Worm (Caenorhabditis elegans) whole organism, late embryonic: Measurements from ENCODE around the gene srbc-16.

Experiments
- Y22D7AL.16 ChIP-seq: sonication (generic microtip); optimal IDR thresholded peaks from 2 replicates; lab custom pipeline; 2016; ENCODE audit warnings: missing genetic modification characterization, missing compliant biosample characterization
- ceh-19 ChIP-seq: fragments of 200-800 bp; sonication (Bioruptor generic); optimal IDR thresholded peaks from 2 replicates; lab custom pipeline; 2018; ENCODE audit warnings: mild to moderate bottlenecking, missing genetic modification characterization, missing compliant biosample characterization
- nfya-1 ChIP-seq: sonication (generic microtip); optimal IDR thresholded peaks from 2 replicates; lab custom pipeline; 2017; ENCODE audit warnings: missing genetic modification characterization, mild to moderate bottlenecking, missing compliant biosample characterization, antibody characterized with exemption, moderate library complexity
- sox-2 ChIP-seq: fragments of 200-800 bp; sonication (Bioruptor generic); IDR thresholded peaks from 2 replicates; pipeline ENCODE4 v1.3.6; 2022; ENCODE audit warnings: missing genetic modification reagents, missing genetic modification characterization, missing compliant biosample characterization
- tbx-2 ChIP-seq: sonication (generic microtip); optimal IDR thresholded peaks from 2 replicates; lab custom pipeline; 2016; ENCODE audit warnings: missing genetic modification characterization, missing compliant biosample characterization
- tbx-7 ChIP-seq: sonication (generic microtip); optimal IDR thresholded peaks from 2 replicates; lab custom pipeline; 2016; ENCODE audit warnings: missing genotype, missing genetic modification characterization, missing compliant biosample characterization
- unc-3 ChIP-seq, 2 experiments: fragments of 200-800 bp in 1 of 2; sonication (Bioruptor generic) in 1 of 2; sonication (generic microtip) in 1 of 2; conservative IDR thresholded peaks in 1 of 2; optimal IDR thresholded peaks in 1 of 2; 2 replicates each; pipeline versions ENCODE4 v1.3.6 to Lab custom; 2016 to 2022; ENCODE audit warnings: missing compliant biosample characterization in 2 of 2, missing genetic modification characterization in 2 of 2, missing genetic modification reagents in 1 of 2

ce11 chrV:2155232-2155631 is 26.6 kb upstream of the srbc-16 start, which contains the start of gene srbc-21:
- TF ChIP-seq tbx-7 (tag; lab: Kevin White, UChicago), result no peak
- no peak for TF ChIP-seq nfya-1 (tag; lab: Kevin White, UChicago)
- no peak for TF ChIP-seq sox-2
- no peak for TF ChIP-seq ceh-19 (GFP tag; lab: Kevin White, UChicago)
- no peak for TF ChIP-seq tbx-2 (tag; lab: Kevin White, UChicago)
- TF ChIP-seq Y22D7AL.16 (tag; lab: Kevin White, UChicago), result no peak
- no peak for TF ChIP-seq unc-3 (GFP tag; conservative IDR thresholded peaks at IDR 0.05; lab: Robert Waterston, UW)
- TF ChIP-seq unc-3 (tag; optimal IDR thresholded peaks at IDR 0.05; lab: Kevin White, UChicago), result no peak
